Worm (Caenorhabditis elegans): ENCODE measurements around the gene nhr-9.

DNA sequence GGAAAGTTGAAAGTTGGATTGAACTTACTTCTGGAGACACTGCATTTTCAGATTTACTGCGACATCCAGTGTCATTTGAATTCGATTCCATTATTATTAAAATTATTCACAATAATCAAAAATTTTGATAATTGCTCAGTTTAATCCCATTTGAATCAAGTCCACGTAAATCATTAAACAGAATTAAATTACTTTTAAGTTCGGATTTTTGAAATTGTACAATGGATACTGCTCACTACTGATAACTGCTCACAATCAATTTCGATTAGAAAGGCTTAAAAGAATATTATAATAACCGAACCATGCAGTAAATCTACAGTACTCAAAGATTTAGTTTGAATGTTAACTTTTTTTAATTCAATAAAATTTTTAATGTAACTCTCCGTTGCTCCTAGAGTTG, 31.1 kb upstream of the nhr-9 start, which contains the start of gene R01H2.4:
- TF ChIP-seq snpc-4 (GFP tag; optimal IDR thresholded peaks at IDR 0.05), result no peak
- no peak for TF ChIP-seq snpc-4 (tag; optimal IDR thresholded peaks at IDR 0.05)
- no peak for TF ChIP-seq F55B11.4 (tag; optimal IDR thresholded peaks at IDR 0.05; ENCODE audit: borderline replicate concordance, insufficient read depth)
